Worm (Caenorhabditis elegans) whole organism, L3 larva: ENCODE measurements around the gene cest-17.

Source experiments
- ZK546.5 ChIP-seq: sonication (generic microtip); optimal IDR thresholded peaks from 2 replicates; lab custom pipeline; 2017; ENCODE audit warnings: missing biosample characterization, missing genetic modification characterization
- ceh-28 ChIP-seq: fragments of 150-350 bp; optimal IDR thresholded peaks from 2 replicates; lab custom pipeline; 2014; ENCODE audit warnings: missing biosample characterization, missing genetic modification reagents, missing genetic modification characterization
- egl-27 ChIP-seq: sonication (generic microtip); optimal IDR thresholded peaks from 4 replicates; lab custom pipeline; 2017; ENCODE audit warnings: missing biosample characterization, missing genetic modification reagents, missing genetic modification characterization
- elt-2 ChIP-seq: sonication (generic microtip); optimal IDR thresholded peaks from 2 replicates; lab custom pipeline; 2016; ENCODE audit warnings: missing genetic modification reagents, mild to moderate bottlenecking, missing genetic modification characterization, missing compliant biosample characterization
- fkh-10 ChIP-seq: sonication (generic microtip); optimal IDR thresholded peaks from 2 replicates; lab custom pipeline; 2017; ENCODE audit warnings: missing biosample characterization, missing genetic modification reagents, missing genetic modification characterization
- nhr-12 ChIP-seq: fragments of 150-350 bp; optimal IDR thresholded peaks from 2 replicates; lab custom pipeline; 2014; ENCODE audit warnings: missing biosample characterization, missing genetic modification characterization
- nhr-25 ChIP-seq: sonication (generic microtip); optimal IDR thresholded peaks from 2 replicates; lab custom pipeline; 2017; ENCODE audit warnings: missing biosample characterization, missing genetic modification characterization
- nhr-28 ChIP-seq: fragments of 150-350 bp; optimal IDR thresholded peaks from 2 replicates; lab custom pipeline; 2014; ENCODE audit warnings: missing biosample characterization, missing genetic modification characterization
- nhr-77 ChIP-seq: fragments of 150-350 bp; optimal IDR thresholded peaks from 2 replicates; lab custom pipeline; 2014; ENCODE audit warnings: missing biosample characterization, missing genetic modification characterization
- pqm-1 ChIP-seq: fragments of 150-350 bp; optimal IDR thresholded peaks from 2 replicates; lab custom pipeline; 2017; ENCODE audit warnings: missing biosample characterization, missing genetic modification characterization, inconsistent platforms
- snpc-4 ChIP-seq: fragments of 150-350 bp; optimal IDR thresholded peaks from 2 replicates; lab custom pipeline; 2014; ENCODE audit warnings: missing biosample characterization, missing genetic modification characterization
- zag-1 ChIP-seq: fragments of 150-350 bp; optimal IDR thresholded peaks from 2 replicates; lab custom pipeline; 2014; ENCODE audit warnings: missing biosample characterization, missing genetic modification characterization

DNA sequence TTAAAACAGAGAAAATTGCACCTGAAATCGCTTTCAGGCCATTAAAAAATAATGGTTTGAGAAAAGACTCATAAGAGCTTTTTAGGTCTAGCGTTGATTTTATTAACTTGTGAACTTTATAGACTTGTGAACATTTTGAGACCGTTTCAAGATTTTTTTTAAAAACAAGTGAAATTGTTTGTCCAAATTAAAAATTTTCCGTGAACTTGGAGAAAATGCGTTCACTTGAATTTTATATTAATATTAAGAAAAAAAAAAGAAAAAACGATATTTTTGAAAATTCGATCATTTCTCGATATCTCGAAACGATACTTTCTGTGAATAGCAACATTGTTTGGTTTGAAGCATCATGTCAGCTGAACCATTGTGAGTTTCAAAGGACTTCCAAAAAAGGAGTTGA, 12.7 kb upstream of the cest-17 start, which contains the start of gene F20D6.1:
- no peak for TF ChIP-seq ceh-28 (tag; lab: Kevin White, UChicago)
- no peak for TF ChIP-seq ZK546.5 (tag; lab: Kevin White, UChicago)
- no peak for TF ChIP-seq nhr-28
- no peak for TF ChIP-seq elt-2 (tag; lab: Kevin White, UChicago)
- no peak for TF ChIP-seq nhr-77 (tag; lab: Kevin White, UChicago)
- no peak for TF ChIP-seq fkh-10
- no peak for TF ChIP-seq zag-1 (tag; lab: Kevin White, UChicago)
- no peak for TF ChIP-seq pqm-1 (tag; lab: Kevin White, UChicago)
- no peak for TF ChIP-seq nhr-25 (tag; lab: Kevin White, UChicago)
- no peak for TF ChIP-seq snpc-4 (tag; lab: Kevin White, UChicago)
- TF ChIP-seq nhr-12 (tag; lab: Kevin White, UChicago) = no peak
- no peak for TF ChIP-seq egl-27 (tag; lab: Kevin White, UChicago)
